Worm (Caenorhabditis elegans) whole organism, L4 larva: ENCODE measurements around the gene B0244.16.

Source experiments
- D1046.2 ChIP-seq: fragments of 200-800 bp; sonication (Bioruptor generic); IDR thresholded peaks from 2 replicates; pipeline ENCODE4 v1.3.6; 2022; ENCODE audit warnings: missing genetic modification characterization, missing compliant biosample characterization
- F26F4.8 ChIP-seq: fragments of 200-800 bp; sonication (Bioruptor generic); conservative IDR thresholded peaks from 2 replicates; pipeline ENCODE4 v1.3.6; 2022; ENCODE audit warnings: missing genetic modification characterization, missing compliant biosample characterization
- F44E2.7 ChIP-seq: fragments of 200-800 bp; sonication (Bioruptor generic); IDR thresholded peaks from 2 replicates; pipeline ENCODE4 v2.1.2; 2022; ENCODE audit warnings: missing genetic modification characterization, missing compliant biosample characterization
- F49E8.2 ChIP-seq: sonication (generic microtip); optimal IDR thresholded peaks from 2 replicates; lab custom pipeline; 2016; ENCODE audit warnings: missing compliant biosample characterization, mild to moderate bottlenecking, missing genetic modification characterization, borderline replicate concordance
- R02D3.7 ChIP-seq: fragments of 150-350 bp; sonication (generic microtip); optimal IDR thresholded peaks from 3 replicates; lab custom pipeline; 2014; ENCODE audit warnings: missing biosample characterization, missing genetic modification characterization
- T26A8.4 ChIP-seq: fragments of 200-800 bp; sonication (Bioruptor generic); IDR thresholded peaks from 2 replicates; pipeline ENCODE4 v1.3.6; 2022; ENCODE audit warnings: missing genetic modification characterization, missing compliant biosample characterization
- Y5F2A.4 ChIP-seq: fragments of 200-800 bp; sonication (Bioruptor generic); optimal IDR thresholded peaks from 2 replicates; lab custom pipeline; 2018; ENCODE audit warnings: mild to moderate bottlenecking, missing genetic modification characterization, missing compliant biosample characterization
- aha-1 ChIP-seq: fragments of 150-350 bp; peaks from one replicate; lab custom pipeline; 2014; ENCODE audit warnings: missing biosample characterization, missing genetic modification characterization
- aly-2 ChIP-seq: sonication (generic microtip); optimal IDR thresholded peaks from 2 replicates; lab custom pipeline; 2018; ENCODE audit warnings: missing biosample characterization, missing genetic modification characterization
- ceh-44 ChIP-seq: fragments of 200-800 bp; sonication (Bioruptor generic); IDR thresholded peaks from 2 replicates; pipeline ENCODE4 v1.3.6; 2022; ENCODE audit warnings: missing genetic modification reagents, missing genetic modification characterization, missing compliant biosample characterization
- daf-16 ChIP-seq, 3 experiments: sonication (generic microtip); optimal IDR thresholded peaks; 2 replicates each; lab custom pipeline; 2016 to 2017; ENCODE audit warnings: missing genetic modification characterization in 3 of 3, missing genetic modification reagents in 3 of 3, mild to moderate bottlenecking in 2 of 3, missing compliant biosample characterization in 2 of 3, missing biosample characterization in 1 of 3, moderate library complexity in 1 of 3
- dmd-8 ChIP-seq: fragments of 200-800 bp; sonication (Bioruptor generic); IDR thresholded peaks from 2 replicates; pipeline ENCODE4 v1.3.6; 2022; ENCODE audit warnings: missing genetic modification characterization, missing compliant biosample characterization
- dmd-9 ChIP-seq: fragments of 200-800 bp; sonication (Bioruptor generic); IDR thresholded peaks from 2 replicates; pipeline ENCODE4 v1.3.6; 2022; ENCODE audit warnings: missing genetic modification reagents, missing genetic modification characterization, missing compliant biosample characterization
- dpl-1 ChIP-seq: fragments of 150-350 bp; optimal IDR thresholded peaks from 2 replicates; lab custom pipeline; 2014; ENCODE audit warnings: missing biosample characterization, missing genetic modification reagents, missing genetic modification characterization
- duxl-1 ChIP-seq: sonication (generic microtip); optimal IDR thresholded peaks from 2 replicates; lab custom pipeline; 2016; ENCODE audit warnings: mild to moderate bottlenecking, missing genetic modification characterization, moderate library complexity, missing compliant biosample characterization; ENCODE audit not compliant: poor library complexity
- egl-27 ChIP-seq: sonication (generic microtip); optimal IDR thresholded peaks from 3 replicates; lab custom pipeline; 2017; ENCODE audit warnings: missing biosample characterization, missing genetic modification reagents, missing genetic modification characterization
- gei-8 ChIP-seq: fragments of 200-800 bp; sonication (Bioruptor generic); optimal IDR thresholded peaks from 2 replicates; lab custom pipeline; 2018; ENCODE audit warnings: mild to moderate bottlenecking, missing genetic modification characterization, missing compliant biosample characterization
- hif-1 ChIP-seq, 2 experiments: sonication (generic microtip); optimal IDR thresholded peaks; 2 replicates each; lab custom pipeline; 2016 to 2017; ENCODE audit warnings: missing compliant biosample characterization in 2 of 2, missing genetic modification characterization in 2 of 2, missing genetic modification reagents in 2 of 2, missing genotype in 2 of 2, mild to moderate bottlenecking in 1 of 2
- lin-38 ChIP-seq: fragments of 200-800 bp; sonication (Bioruptor generic); IDR thresholded peaks from 2 replicates; pipeline ENCODE4 v1.3.6; 2022; ENCODE audit warnings: missing genetic modification reagents, missing genetic modification characterization, missing compliant biosample characterization
- lin-39 ChIP-seq: fragments of 150-350 bp; optimal IDR thresholded peaks from 2 replicates; lab custom pipeline; 2014; ENCODE audit warnings: missing biosample characterization, missing genetic modification reagents, missing genetic modification characterization
- lsy-2 ChIP-seq, 2 experiments: fragments of 150-350 bp in 1 of 2; sonication (generic microtip) in 1 of 2; optimal IDR thresholded peaks; 2 replicates each; lab custom pipeline; 2014 to 2017; ENCODE audit warnings: missing biosample characterization in 2 of 2, missing genetic modification characterization in 2 of 2
- madf-5 ChIP-seq, 2 experiments: fragments of 200-800 bp; sonication (Bioruptor generic); IDR thresholded peaks; 2 replicates each; pipeline ENCODE4 v1.3.6; 2022; ENCODE audit warnings: missing compliant biosample characterization in 2 of 2, missing genetic modification characterization in 2 of 2
- mes-2 ChIP-seq: sonication (generic microtip); optimal IDR thresholded peaks from 2 replicates; lab custom pipeline; 2016; ENCODE audit warnings: missing genotype, mild to moderate bottlenecking, missing genetic modification characterization, missing compliant biosample characterization; ENCODE audit not compliant: poor library complexity, severe bottlenecking
- mxl-3 ChIP-seq: fragments of 200-800 bp; sonication (Bioruptor generic); optimal IDR thresholded peaks from 2 replicates; lab custom pipeline; 2018; ENCODE audit warnings: mild to moderate bottlenecking, missing genetic modification characterization, missing compliant biosample characterization
- nhr-237 ChIP-seq: sonication (generic microtip); optimal IDR thresholded peaks from 2 replicates; lab custom pipeline; 2017; ENCODE audit warnings: missing biosample characterization, missing genetic modification characterization
- nhr-25 ChIP-seq: sonication (generic microtip); optimal IDR thresholded peaks from 2 replicates; lab custom pipeline; 2017; ENCODE audit warnings: missing genetic modification characterization, mild to moderate bottlenecking, missing compliant biosample characterization, antibody characterized with exemption, moderate library complexity, borderline replicate concordance; ENCODE audit not compliant: insufficient read depth
- nhr-41 ChIP-seq: fragments of 200-800 bp; sonication (Bioruptor generic); IDR thresholded peaks from 2 replicates; pipeline ENCODE4 v1.3.6; 2022; ENCODE audit warnings: missing genetic modification reagents, missing genetic modification characterization, missing compliant biosample characterization
- nhr-48 ChIP-seq: sonication (generic microtip); optimal IDR thresholded peaks from 2 replicates; lab custom pipeline; 2016; ENCODE audit warnings: mild to moderate bottlenecking, missing genetic modification characterization, missing compliant biosample characterization
- nhr-6 ChIP-seq: fragments of 150-350 bp; optimal IDR thresholded peaks from 2 replicates; lab custom pipeline; 2014; ENCODE audit warnings: missing biosample characterization, missing genetic modification characterization
- pqm-1 ChIP-seq: sonication (generic microtip); optimal IDR thresholded peaks from 2 replicates; lab custom pipeline; 2017; ENCODE audit warnings: missing biosample characterization, missing genetic modification characterization
- set-16 ChIP-seq: fragments of 200-800 bp; sonication (Bioruptor generic); IDR thresholded peaks from 2 replicates; pipeline ENCODE4 v1.3.6; 2022; ENCODE audit warnings: missing genetic modification reagents, missing genetic modification characterization, missing compliant biosample characterization
- spr-3 ChIP-seq: fragments of 200-800 bp; sonication (Bioruptor generic); optimal IDR thresholded peaks from 2 replicates; lab custom pipeline; 2018; ENCODE audit warnings: mild to moderate bottlenecking, missing genetic modification characterization, missing compliant biosample characterization
- unc-62 ChIP-seq, 3 experiments: fragments of 150-350 bp in 1 of 3; sonication (generic microtip); optimal IDR thresholded peaks in 2 of 3; peaks in 1 of 3; 1 replicate in 1 of 3; 2 replicates in 2 of 3; lab custom pipeline; 2014 to 2017; ENCODE audit warnings: missing biosample characterization in 3 of 3, missing genetic modification characterization in 3 of 3, missing genetic modification reagents in 3 of 3, missing genotype in 1 of 3
- zfp-2 ChIP-seq: sonication (generic microtip); optimal IDR thresholded peaks from 2 replicates; lab custom pipeline; 2016; ENCODE audit warnings: mild to moderate bottlenecking, missing genetic modification characterization, missing compliant biosample characterization
- zfp-3 ChIP-seq: fragments of 200-800 bp; sonication (Bioruptor generic); conservative IDR thresholded peaks from 2 replicates; pipeline ENCODE4 v1.3.6; 2022; ENCODE audit warnings: missing genetic modification reagents, missing genetic modification characterization, missing compliant biosample characterization
- ztf-11 ChIP-seq: fragments of 150-350 bp; optimal IDR thresholded peaks from 2 replicates; lab custom pipeline; 2014; ENCODE audit warnings: missing biosample characterization, missing genetic modification characterization
- ztf-7 ChIP-seq: fragments of 150-350 bp; optimal IDR thresholded peaks from 2 replicates; lab custom pipeline; 2014; ENCODE audit warnings: missing biosample characterization, missing genetic modification characterization

B0244.16 gene

ce11 chrIII:5710676-5711075 is 30.1 kb upstream of the B0244.16 start (continued):
- TF ChIP-seq dmd-8 (GFP tag; lab: Robert Waterston, UW) (no peak), zfp-2 (no peak), nhr-48 (peak; percentile 64), dmd-9 (no peak), mxl-3 (GFP tag; lab: Kevin White, UChicago) (peak; percentile 95), ztf-7 (no peak), dpl-1 (GFP tag; lab: Kevin White, UChicago) (no peak), aly-2 (no peak), zfp-3 (GFP tag; lab: Robert Waterston, UW) (no peak), gei-8 (GFP tag; lab: Kevin White, UChicago) (no peak), F44E2.7 (GFP tag; lab: Robert Waterston, UW) (no peak), lin-39 (tag; lab: Kevin White, UChicago) (no peak), madf-5 (GFP tag; IDR thresholded peaks at IDR 0.05; lab: Robert Waterston, UW) (no peak), spr-3 (GFP tag; lab: Kevin White, UChicago) (no peak), ztf-11 (tag; lab: Kevin White, UChicago) (no peak), D1046.2 (GFP tag; lab: Robert Waterston, UW) (no peak), T26A8.4 (GFP tag; lab: Robert Waterston, UW) (no peak), Y5F2A.4 (GFP tag; lab: Kevin White, UChicago) (no peak), hif-1 (tag; optimal IDR thresholded peaks at IDR 0.05; lab: Kevin White, UChicago) (no peak), mes-2 (peak; percentile 41), daf-16 (GFP tag; optimal IDR thresholded peaks at IDR 0.05; lab: Kevin White, UChicago) (no peak), daf-16 (tag; optimal IDR thresholded peaks at IDR 0.05; lab: Kevin White, UChicago) (no peak), nhr-41 (GFP tag; lab: Robert Waterston, UW) (0 out of 2 replicates have a peak, but pooled peaks have one; percentile 26), F26F4.8 (GFP tag; lab: Robert Waterston, UW) (no peak), duxl-1 (tag; lab: Kevin White, UChicago) (no peak), nhr-25 (no peak), nhr-6 (no peak), ceh-44 (GFP tag; lab: Robert Waterston, UW) (no peak), F49E8.2 (no peak), R02D3.7 (tag; lab: Kevin White, UChicago) (no peak), lsy-2 (tag; optimal IDR thresholded peaks at IDR 0.05; lab: Kevin White, UChicago) (peak; percentile 59 to 81), nhr-237 (tag; lab: Kevin White, UChicago) (no peak), pqm-1 (tag; lab: Kevin White, UChicago) (peak; percentile 4)

- no peak for TF ChIP-seq daf-16 (GFP tag; optimal IDR thresholded peaks at IDR 0.05; lab: Kevin White, UChicago)
- peak; percentile 6 for TF ChIP-seq daf-16 (tag; optimal IDR thresholded peaks at IDR 0.05; lab: Kevin White, UChicago)
- no peak for TF ChIP-seq dpl-1 (GFP tag; lab: Kevin White, UChicago)
These were observed 29.5 kb upstream of the B0244.16 start, which contains the start of gene rbm-26 for ce11 chrIII:5711242-5711641. Gene rbm-26, plus strand, starts transcription at chrIII:5711542.

- TF ChIP-seq unc-62 (GFP tag; optimal IDR thresholded peaks at IDR 0.05 in 1 of 2; lab: Kevin White, UChicago) = peak in 1 of 2 experiments; percentile 32
- no peak for TF ChIP-seq unc-62 (tag; optimal IDR thresholded peaks at IDR 0.05; lab: Kevin White, UChicago)
- no peak for TF ChIP-seq lin-38 (GFP tag; lab: Robert Waterston, UW)
- peak; percentile 93 for TF ChIP-seq aha-1 (tag; lab: Kevin White, UChicago)
- no peak for TF ChIP-seq ztf-7
- TF ChIP-seq D1046.2 (GFP tag; lab: Robert Waterston, UW) = 0 out of 2 replicates have a peak, but pooled peaks have one; percentile 25
- TF ChIP-seq set-16 = peak; percentile 65
- no peak for TF ChIP-seq egl-27 (tag; lab: Kevin White, UChicago)
These were observed 28.7 kb upstream of the B0244.16 start for ce11 chrIII:5711881-5712643.
